Worm (Caenorhabditis elegans): Measurements from ENCODE around the gene T19C4.1.

DNA sequence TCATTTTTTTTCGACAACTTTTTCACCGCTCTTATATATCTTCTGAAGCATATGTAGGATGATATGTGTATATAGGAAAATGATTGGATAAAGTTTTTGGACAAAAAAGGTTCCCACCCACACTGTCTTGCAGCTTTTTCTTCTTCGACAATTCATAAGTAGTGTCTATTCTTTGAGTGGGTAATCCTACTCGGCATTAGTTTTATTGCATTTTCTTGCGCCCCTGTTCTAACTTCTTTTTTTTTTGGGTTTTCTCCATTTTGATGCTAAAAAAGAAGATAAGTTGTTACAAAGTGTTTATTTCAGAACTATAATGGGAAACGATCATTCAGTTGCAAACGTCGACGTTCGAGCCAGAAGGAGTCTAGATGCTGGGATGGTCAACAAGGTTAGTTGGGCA, 15.2 kb upstream of the T19C4.1 start, which contains the start of gene glb-3:
- no peak for TF ChIP-seq ztf-11 (tag; optimal IDR thresholded peaks at IDR 0.05)
- no peak for TF ChIP-seq nhr-77 (tag; optimal IDR thresholded peaks at IDR 0.05)
- TF ChIP-seq snpc-4 (tag; optimal IDR thresholded peaks at IDR 0.05) = no peak
- TF ChIP-seq mdl-1 (tag; optimal IDR thresholded peaks at IDR 0.05) = no peak
- TF ChIP-seq hpl-2 (GFP tag; optimal IDR thresholded peaks at IDR 0.05) = no peak
- no peak for TF ChIP-seq elt-3 (tag; optimal IDR thresholded peaks at IDR 0.05)
- TF ChIP-seq nhr-76 (tag; optimal IDR thresholded peaks at IDR 0.05) = no peak
- TF ChIP-seq lin-14 (GFP tag; optimal IDR thresholded peaks at IDR 0.05) = no peak
- no peak for TF ChIP-seq zip-4 (GFP tag; optimal IDR thresholded peaks at IDR 0.05)
- TF ChIP-seq tbx-2 (tag; optimal IDR thresholded peaks at IDR 0.05) = no peak
- no peak for TF ChIP-seq ces-1 (GFP tag; optimal IDR thresholded peaks at IDR 0.05)
- no peak for TF ChIP-seq blmp-1 (tag; optimal IDR thresholded peaks at IDR 0.05)
- TF ChIP-seq nhr-237 (tag; optimal IDR thresholded peaks at IDR 0.05) = no peak
- no peak for TF ChIP-seq nhr-19 (GFP tag; conservative IDR thresholded peaks at IDR 0.05)

Measured in whole organism, L1 larva.